Worm (Caenorhabditis elegans) whole organism, mixed stage, embryonic: ENCODE results near the gene ajm-1.
A peak's percentile ranks its signal among the peaks of the same experiment; 100 is the strongest.

Experiments used
- M03D4.4 ChIP-seq: sonication (generic microtip); optimal IDR thresholded peaks from 2 replicates; lab custom pipeline; 2017; ENCODE audit warnings: mild to moderate bottlenecking, missing genetic modification characterization, missing compliant biosample characterization
- bed-3 ChIP-seq: fragments of 200-800 bp; sonication (Bioruptor generic); optimal IDR thresholded peaks from 3 replicates; lab custom pipeline; 2018; ENCODE audit warnings: mild to moderate bottlenecking, missing genetic modification characterization, moderate library complexity, missing compliant biosample characterization
- blmp-1 ChIP-seq: fragments of 150-350 bp; optimal IDR thresholded peaks from 2 replicates; lab custom pipeline; 2014; ENCODE audit warnings: missing biosample characterization, missing genetic modification characterization
- ceh-39 ChIP-seq: fragments of 150-350 bp; optimal IDR thresholded peaks from 2 replicates; lab custom pipeline; 2014; ENCODE audit warnings: missing biosample characterization, missing genetic modification characterization
- ceh-43 ChIP-seq: fragments of 200-800 bp; sonication (Bioruptor generic); optimal IDR thresholded peaks from 2 replicates; lab custom pipeline; 2018; ENCODE audit warnings: mild to moderate bottlenecking, missing genetic modification characterization, moderate library complexity, missing compliant biosample characterization
- ceh-83 ChIP-seq: fragments of 200-800 bp; sonication (Bioruptor generic); optimal IDR thresholded peaks from 2 replicates; lab custom pipeline; 2018; ENCODE audit warnings: mild to moderate bottlenecking, missing genetic modification characterization, missing compliant biosample characterization
- ces-1 ChIP-seq: fragments of 150-350 bp; optimal IDR thresholded peaks from 2 replicates; lab custom pipeline; 2014; ENCODE audit warnings: missing biosample characterization, missing genetic modification reagents, missing genetic modification characterization
- cnd-1 ChIP-seq: fragments of 200-800 bp; sonication (Bioruptor generic); optimal IDR thresholded peaks from 2 replicates; lab custom pipeline; 2018; ENCODE audit warnings: mild to moderate bottlenecking, missing genetic modification characterization, missing compliant biosample characterization
- drap-1 ChIP-seq: fragments of 200-800 bp; sonication (Bioruptor generic); optimal IDR thresholded peaks from 3 replicates; lab custom pipeline; 2018; ENCODE audit warnings: mild to moderate bottlenecking, missing genetic modification characterization, missing compliant biosample characterization
- elt-1 ChIP-seq: sonication (generic microtip); optimal IDR thresholded peaks from 2 replicates; lab custom pipeline; 2017; ENCODE audit warnings: missing genetic modification characterization, mild to moderate bottlenecking, missing compliant biosample characterization, antibody characterized with exemption, moderate library complexity, borderline replicate concordance; ENCODE audit not compliant: insufficient read depth
- elt-3 ChIP-seq: fragments of 150-350 bp; optimal IDR thresholded peaks from 2 replicates; lab custom pipeline; 2014; ENCODE audit warnings: missing biosample characterization, missing genetic modification characterization
- ham-2 ChIP-seq: fragments of 200-800 bp; sonication (Bioruptor generic); optimal IDR thresholded peaks from 2 replicates; lab custom pipeline; 2018; ENCODE audit warnings: mild to moderate bottlenecking, missing genetic modification characterization, missing compliant biosample characterization
- hlh-1 ChIP-seq: fragments of 150-350 bp; optimal IDR thresholded peaks from 2 replicates; lab custom pipeline; 2014; ENCODE audit warnings: missing biosample characterization, missing genetic modification reagents, missing genetic modification characterization
- lin-13 ChIP-seq: fragments of 150-350 bp; optimal IDR thresholded peaks from 2 replicates; lab custom pipeline; 2014; ENCODE audit warnings: missing biosample characterization, missing genetic modification characterization
- lin-32 ChIP-seq: fragments of 200-800 bp; sonication (Bioruptor generic); optimal IDR thresholded peaks from 2 replicates; lab custom pipeline; 2018; ENCODE audit warnings: mild to moderate bottlenecking, missing genetic modification characterization, missing compliant biosample characterization
- mab-5 ChIP-seq: fragments of 150-350 bp; optimal IDR thresholded peaks from 2 replicates; lab custom pipeline; 2014; ENCODE audit warnings: missing biosample characterization, missing genetic modification characterization
- mep-1 ChIP-seq: fragments of 150-350 bp; optimal IDR thresholded peaks from 2 replicates; lab custom pipeline; 2017; ENCODE audit warnings: missing biosample characterization, missing genetic modification reagents, missing genetic modification characterization, inconsistent platforms
- mls-2 ChIP-seq: sonication (generic microtip); optimal IDR thresholded peaks from 2 replicates; lab custom pipeline; 2016; ENCODE audit warnings: mild to moderate bottlenecking, missing genetic modification characterization, moderate library complexity, missing compliant biosample characterization
- nhr-12 ChIP-seq: fragments of 150-350 bp; optimal IDR thresholded peaks from 2 replicates; lab custom pipeline; 2014; ENCODE audit warnings: missing biosample characterization, missing genetic modification characterization
- nhr-2 ChIP-seq: fragments of 150-350 bp; optimal IDR thresholded peaks from 2 replicates; lab custom pipeline; 2014; ENCODE audit warnings: missing biosample characterization, missing genetic modification characterization
- nhr-237 ChIP-seq: fragments of 150-350 bp; optimal IDR thresholded peaks from 2 replicates; lab custom pipeline; 2014; ENCODE audit warnings: missing biosample characterization, missing genetic modification characterization
- nhr-28 ChIP-seq: fragments of 150-350 bp; optimal IDR thresholded peaks from 2 replicates; lab custom pipeline; 2014; ENCODE audit warnings: missing biosample characterization, missing genetic modification characterization
- nhr-76 ChIP-seq: sonication (generic microtip); optimal IDR thresholded peaks from 2 replicates; lab custom pipeline; 2017; ENCODE audit warnings: missing biosample characterization, missing genetic modification characterization
- pha-4 ChIP-seq: fragments of 150-350 bp; optimal IDR thresholded peaks from 2 replicates; lab custom pipeline; 2018; ENCODE audit warnings: missing biosample characterization, missing genetic modification reagents, missing genetic modification characterization
- sem-2 ChIP-seq: fragments of 200-800 bp; sonication (Bioruptor generic); optimal IDR thresholded peaks from 2 replicates; lab custom pipeline; 2018; ENCODE audit warnings: mild to moderate bottlenecking, missing genetic modification characterization, missing compliant biosample characterization
- snpc-4 ChIP-seq: fragments of 150-350 bp; optimal IDR thresholded peaks from 2 replicates; lab custom pipeline; 2014; ENCODE audit warnings: missing biosample characterization, missing genetic modification characterization
- sptf-1 ChIP-seq: sonication (generic microtip); optimal IDR thresholded peaks from 2 replicates; lab custom pipeline; 2017; ENCODE audit warnings: mild to moderate bottlenecking, missing genetic modification characterization, moderate library complexity, missing compliant biosample characterization
- tbx-8 ChIP-seq: fragments of 200-800 bp; sonication (Bioruptor generic); optimal IDR thresholded peaks from 2 replicates; lab custom pipeline; 2018; ENCODE audit warnings: mild to moderate bottlenecking, missing genetic modification characterization, moderate library complexity, missing compliant biosample characterization
- unc-120 ChIP-seq: sonication (generic microtip); optimal IDR thresholded peaks from 2 replicates; lab custom pipeline; 2017; ENCODE audit warnings: missing genetic modification characterization, missing compliant biosample characterization; ENCODE audit not compliant: poor library complexity, severe bottlenecking
- unc-39 ChIP-seq: fragments of 150-350 bp; optimal IDR thresholded peaks from 2 replicates; lab custom pipeline; 2014; ENCODE audit warnings: missing biosample characterization, missing genetic modification characterization
- unc-62 ChIP-seq: fragments of 150-350 bp; optimal IDR thresholded peaks from 2 replicates; lab custom pipeline; 2014; ENCODE audit warnings: missing biosample characterization, missing genetic modification reagents, missing genetic modification characterization
- zip-8 ChIP-seq: fragments of 150-350 bp; optimal IDR thresholded peaks from 2 replicates; lab custom pipeline; 2014; ENCODE audit warnings: missing biosample characterization, missing genetic modification characterization
- ztf-11 ChIP-seq: fragments of 150-350 bp; optimal IDR thresholded peaks from 2 replicates; lab custom pipeline; 2014; ENCODE audit warnings: missing biosample characterization, missing genetic modification characterization

Gene ajm-1

DNA sequence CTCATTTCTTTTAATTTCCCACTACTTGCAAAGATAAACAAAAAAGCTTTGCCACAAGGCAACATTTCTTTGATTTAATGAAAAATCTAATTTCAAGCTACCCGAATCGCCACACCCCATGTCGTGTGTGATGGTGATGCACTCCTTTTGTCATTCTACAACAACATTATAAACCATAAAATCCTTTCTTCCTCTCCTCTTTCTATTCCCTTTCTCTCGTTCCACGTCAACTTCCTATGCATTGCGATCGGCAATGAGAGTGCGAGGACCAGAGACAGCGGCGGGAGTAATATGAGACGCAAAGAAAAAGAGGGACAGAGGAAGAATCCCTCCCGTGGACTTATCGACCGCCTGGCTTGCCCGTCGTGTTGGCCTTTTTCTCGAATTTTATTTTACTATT, 14.7 kb upstream of the ajm-1 start:
- TF ChIP-seq snpc-4 (tag; lab: Kevin White, UChicago): no peak
- TF ChIP-seq hlh-1: peak; percentile 54
- TF ChIP-seq cnd-1 (tag; lab: Kevin White, UChicago): no peak
- no peak for TF ChIP-seq elt-1 (tag; lab: Kevin White, UChicago)
- TF ChIP-seq lin-32 (GFP tag; lab: Kevin White, UChicago): no peak
- peak; percentile 37 for TF ChIP-seq blmp-1 (tag; lab: Kevin White, UChicago)
- peak; percentile 71 for TF ChIP-seq ces-1 (GFP tag; lab: Kevin White, UChicago)
- TF ChIP-seq pha-4 (tag; lab: Kevin White, UChicago): peak; percentile 2
- TF ChIP-seq ham-2 (GFP tag; lab: Kevin White, UChicago): peak; percentile 21
- TF ChIP-seq nhr-237 (tag; lab: Kevin White, UChicago): peak; percentile 46
- peak; percentile 8 for TF ChIP-seq ztf-11 (tag; lab: Kevin White, UChicago)
- TF ChIP-seq unc-120 (tag; lab: Kevin White, UChicago): peak; percentile 40
- peak; percentile 41 for TF ChIP-seq mep-1
- TF ChIP-seq unc-62 (GFP tag; lab: Kevin White, UChicago): peak; percentile 31
- TF ChIP-seq, all 35 proteins: peak for 10

DNA sequence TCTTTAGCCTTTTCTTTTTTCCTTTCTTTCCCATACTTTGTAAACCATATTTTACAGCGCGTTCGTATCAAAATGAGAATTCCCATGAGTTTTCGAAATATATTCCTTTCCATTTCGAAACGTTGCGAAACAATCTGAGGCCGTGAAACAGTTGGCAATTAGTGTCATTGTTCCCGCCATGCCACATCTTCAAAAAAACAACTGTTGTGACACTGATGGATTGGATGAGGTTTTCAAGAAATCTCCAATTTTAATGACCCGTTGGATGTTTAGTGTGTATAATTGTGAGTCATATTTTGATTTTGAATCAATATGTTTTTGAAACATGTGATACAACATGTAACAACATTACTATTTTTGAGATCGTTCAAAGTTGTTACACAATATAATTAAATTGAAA, 13.7 kb upstream of the ajm-1 start:
- no peak for TF ChIP-seq nhr-28
- TF ChIP-seq elt-3 (tag; lab: Kevin White, UChicago): no peak
- no peak for TF ChIP-seq zip-8 (tag; lab: Kevin White, UChicago)
- no peak for TF ChIP-seq mls-2
- no peak for TF ChIP-seq snpc-4 (tag; lab: Kevin White, UChicago)
- no peak for TF ChIP-seq nhr-237 (tag; lab: Kevin White, UChicago)
- TF ChIP-seq ztf-11 (tag; lab: Kevin White, UChicago): no peak
- no peak for TF ChIP-seq ceh-43 (GFP tag; lab: Kevin White, UChicago)
- TF ChIP-seq unc-62 (GFP tag; lab: Kevin White, UChicago): peak; percentile 17
- peak; percentile 83 for TF ChIP-seq hlh-1

DNA sequence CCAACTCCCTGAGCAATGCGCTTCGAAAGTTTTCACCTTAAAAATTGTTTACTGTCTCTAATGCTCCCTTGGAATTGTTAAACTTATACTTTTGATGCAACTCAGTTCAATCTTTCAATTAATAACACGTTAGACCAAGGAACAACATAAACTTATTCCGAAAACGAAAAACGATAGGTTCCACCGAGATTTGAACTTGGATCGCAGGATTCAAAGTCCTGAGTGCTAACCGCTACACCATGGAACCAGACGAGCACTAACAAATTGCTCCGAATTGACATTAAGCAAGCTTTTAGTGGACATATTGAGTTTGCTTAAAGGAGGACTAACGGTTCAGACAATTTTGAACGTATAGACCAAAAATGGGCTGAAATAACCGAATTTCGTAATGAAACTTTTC, 8.2 kb upstream of the ajm-1 start:
- TF ChIP-seq mab-5 (tag; lab: Kevin White, UChicago) (no peak), nhr-76 (tag; lab: Kevin White, UChicago) (no peak), nhr-237 (tag; lab: Kevin White, UChicago) (no peak), mep-1 (no peak), zip-8 (tag; lab: Kevin White, UChicago) (no peak), elt-1 (tag; lab: Kevin White, UChicago) (no peak), unc-120 (tag; lab: Kevin White, UChicago) (no peak), cnd-1 (tag; lab: Kevin White, UChicago) (no peak), lin-32 (GFP tag; lab: Kevin White, UChicago) (no peak), ceh-83 (GFP tag; lab: Kevin White, UChicago) (no peak), snpc-4 (tag; lab: Kevin White, UChicago) (no peak), elt-3 (tag; lab: Kevin White, UChicago) (no peak), mls-2 (no peak), nhr-2 (tag; lab: Kevin White, UChicago) (no peak), unc-62 (GFP tag; lab: Kevin White, UChicago) (no peak), ces-1 (GFP tag; lab: Kevin White, UChicago) (no peak), lin-13 (tag; lab: Kevin White, UChicago) (no peak), hlh-1 (no peak), unc-39 (tag; lab: Kevin White, UChicago) (no peak)

DNA sequence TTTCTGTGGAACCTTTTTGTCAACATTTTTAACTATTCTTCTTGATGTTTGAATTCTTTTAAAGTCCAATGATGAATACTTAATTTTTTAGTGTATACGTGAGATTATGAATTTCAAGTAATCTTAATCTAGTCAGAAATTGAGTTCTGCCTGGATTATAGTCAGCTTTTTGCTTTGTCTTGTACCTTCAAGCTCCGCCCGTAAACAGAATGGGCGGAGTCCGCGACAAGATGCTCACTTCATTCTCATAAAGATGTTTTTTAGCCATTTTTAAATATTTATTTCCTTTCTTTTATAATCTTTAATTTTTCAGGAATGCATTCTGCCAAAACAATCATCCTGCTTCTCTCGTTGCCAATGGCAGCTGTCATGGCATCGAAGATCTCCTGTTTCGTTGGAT, 5.9 kb upstream of the ajm-1 start, which contains the start of gene F47E1.1:
F47E1.1 (plus strand) TSS at position 301 of the 400 bp plus-strand sequence.
- TF ChIP-seq blmp-1 (tag; lab: Kevin White, UChicago): no peak
- TF ChIP-seq bed-3: no peak
- no peak for TF ChIP-seq lin-13 (tag; lab: Kevin White, UChicago)
- TF ChIP-seq mls-2: no peak
- TF ChIP-seq ztf-11 (tag; lab: Kevin White, UChicago): no peak
- TF ChIP-seq tbx-8 (GFP tag; lab: Kevin White, UChicago): no peak

DNA sequence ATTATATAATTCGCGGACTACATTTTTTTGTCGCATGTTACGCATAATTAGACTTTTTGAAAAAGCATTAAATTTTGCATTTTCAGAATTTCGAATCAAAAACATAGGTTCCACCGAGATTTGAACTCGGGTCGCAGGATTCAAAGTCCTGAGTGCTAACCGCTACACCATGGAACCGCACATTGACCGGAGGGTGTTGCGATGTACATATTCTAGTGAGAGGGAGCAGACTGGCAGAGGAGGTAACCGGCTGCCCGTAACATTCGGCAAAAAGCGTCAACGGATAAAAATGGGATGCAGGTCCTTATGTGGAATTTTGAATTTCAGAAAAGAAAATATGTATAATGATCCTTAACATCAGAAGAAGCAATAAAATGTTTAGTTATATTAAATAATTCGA, 4.6 kb upstream of the ajm-1 start:
- no peak for TF ChIP-seq nhr-237 (tag; lab: Kevin White, UChicago)
- TF ChIP-seq nhr-12 (tag; lab: Kevin White, UChicago): no peak
- TF ChIP-seq blmp-1 (tag; lab: Kevin White, UChicago): no peak
- TF ChIP-seq nhr-2 (tag; lab: Kevin White, UChicago): no peak
- TF ChIP-seq mab-5 (tag; lab: Kevin White, UChicago): no peak
- peak; percentile 7 for TF ChIP-seq ceh-43 (GFP tag; lab: Kevin White, UChicago)
- peak; percentile 22 for TF ChIP-seq lin-13 (tag; lab: Kevin White, UChicago)
- TF ChIP-seq ham-2 (GFP tag; lab: Kevin White, UChicago): peak; percentile 27
- TF ChIP-seq unc-120 (tag; lab: Kevin White, UChicago): peak; percentile 20
- no peak for TF ChIP-seq ceh-39
- peak; percentile 72 for TF ChIP-seq lin-32 (GFP tag; lab: Kevin White, UChicago)
- peak; percentile 67 for TF ChIP-seq M03D4.4 (tag; lab: Kevin White, UChicago)
- no peak for TF ChIP-seq snpc-4 (tag; lab: Kevin White, UChicago)
- TF ChIP-seq tbx-8 (GFP tag; lab: Kevin White, UChicago): no peak
- TF ChIP-seq mls-2: no peak
- peak; percentile 70 for TF ChIP-seq drap-1 (GFP tag; lab: Kevin White, UChicago)
- no peak for TF ChIP-seq zip-8 (tag; lab: Kevin White, UChicago)
- peak; percentile 13 for TF ChIP-seq bed-3
- peak; percentile 67 for TF ChIP-seq sptf-1
- peak; percentile 43 for TF ChIP-seq sem-2
- TF ChIP-seq ceh-83 (GFP tag; lab: Kevin White, UChicago): peak; percentile 81
- TF ChIP-seq hlh-1: no peak
- no peak for TF ChIP-seq elt-1 (tag; lab: Kevin White, UChicago)
- TF ChIP-seq cnd-1 (tag; lab: Kevin White, UChicago): peak; percentile 74
